Worm (Caenorhabditis elegans): ENCODE data around the gene Y56A3A.31.
A peak's percentile ranks its signal among the peaks of the same experiment; 100 is the strongest.

Y56A3A.31 gene

ce11 chrIII:11931960-11932359, 42.3 kb upstream of the Y56A3A.31 start (continued):
- TF ChIP-seq nhr-48 (tag; optimal IDR thresholded peaks at IDR 0.05) (no peak), zag-1 (tag; optimal IDR thresholded peaks at IDR 0.05) (no peak), lsy-2 (tag; optimal IDR thresholded peaks at IDR 0.05) (no peak)

ce11 chrIII:11933539-11933938, 40.7 kb upstream of the Y56A3A.31 start, which contains the start of gene dolk-1:
Gene dolk-1, minus strand, starts transcription at chrIII:11933639.
- no peak for TF ChIP-seq spr-3 (GFP tag; optimal IDR thresholded peaks at IDR 0.05)
- no peak for TF ChIP-seq ceh-62 (tag; optimal IDR thresholded peaks at IDR 0.05)
- 0 out of 2 replicates have a peak, but pooled peaks have one; percentile 12 for TF ChIP-seq T26A8.4 (GFP tag; IDR thresholded peaks at IDR 0.05)

ce11 chrIII:11935032-11935947, 39.0 kb upstream of the Y56A3A.31 start:
- TF ChIP-seq nhr-76 (tag; optimal IDR thresholded peaks at IDR 0.05) (no peak), F44E2.7 (GFP tag; IDR thresholded peaks at IDR 0.05) (no peak), spr-3 (GFP tag; optimal IDR thresholded peaks at IDR 0.05) (no peak), zip-2 (tag; optimal IDR thresholded peaks at IDR 0.05) (no peak), pha-4 (GFP tag; IDR thresholded peaks at IDR 0.05) (no peak), pha-4 (tag; optimal IDR thresholded peaks at IDR 0.05) (no peak), mxl-3 (GFP tag; optimal IDR thresholded peaks at IDR 0.05) (peak; percentile 68), lin-38 (GFP tag; IDR thresholded peaks at IDR 0.05) (no peak), T26A8.4 (GFP tag; IDR thresholded peaks at IDR 0.05) (no peak), daf-16 (GFP tag; optimal IDR thresholded peaks at IDR 0.05) (peak in 1 of 2 experiments; percentile 1), daf-16 (tag; optimal IDR thresholded peaks at IDR 0.05) (no peak), hmg-1.1 (GFP tag; IDR thresholded peaks at IDR 0.05) (no peak), nhr-11 (tag; optimal IDR thresholded peaks at IDR 0.05) (no peak), hlh-11 (tag; optimal IDR thresholded peaks at IDR 0.05) (peak; percentile 37), mep-1 (tag; optimal IDR thresholded peaks at IDR 0.05) (no peak), ceh-28 (tag; optimal IDR thresholded peaks at IDR 0.05) (no peak), nhr-41 (GFP tag; IDR thresholded peaks at IDR 0.05) (no peak), D1046.2 (GFP tag; IDR thresholded peaks at IDR 0.05) (no peak), pqm-1 (tag; optimal IDR thresholded peaks at IDR 0.05) (no peak), unc-130 (GFP tag; optimal IDR thresholded peaks at IDR 0.05) (no peak), T20F7.1 (GFP tag; optimal IDR thresholded peaks at IDR 0.05) (no peak), lin-15B (tag; optimal IDR thresholded peaks at IDR 0.05) (no peak), dmd-8 (GFP tag; IDR thresholded peaks at IDR 0.05) (0 out of 2 replicates have a peak, but pooled peaks have one; percentile 11), mes-2 (tag; optimal IDR thresholded peaks at IDR 0.05; ENCODE audit: poor library complexity, severe bottlenecking) (no peak), dmd-9 (GFP tag; IDR thresholded peaks at IDR 0.05) (no peak), sdz-12 (GFP tag; optimal IDR thresholded peaks at IDR 0.05) (no peak), hlh-30 (tag; optimal IDR thresholded peaks at IDR 0.05; ENCODE audit: insufficient read depth) (peak; percentile 29), egl-43 (GFP tag; IDR thresholded peaks at IDR 0.05) (no peak), ceh-82 (tag; optimal IDR thresholded peaks at IDR 0.05) (no peak), unc-62 (GFP tag; optimal IDR thresholded peaks at IDR 0.05 in 1 of 2) (peak in 1 of 2 experiments; percentile 96), unc-62 (tag; optimal IDR thresholded peaks at IDR 0.05) (no peak), ceh-44 (GFP tag; IDR thresholded peaks at IDR 0.05) (no peak), lsy-2 (tag; optimal IDR thresholded peaks at IDR 0.05) (peak in 1 of 2 experiments; percentile 18), rbr-2 (tag; optimal IDR thresholded peaks at IDR 0.05) (no peak), snpc-4 (tag; optimal IDR thresholded peaks at IDR 0.05) (no peak)
